Worm (Caenorhabditis elegans) whole organism, mixed stage, embryonic: ENCODE data around the gene nhr-86.

Source experiments
- M03D4.4 ChIP-seq: sonication (generic microtip); optimal IDR thresholded peaks from 2 replicates; lab custom pipeline; 2017; ENCODE audit warnings: mild to moderate bottlenecking, missing genetic modification characterization, missing compliant biosample characterization
- bed-3 ChIP-seq: fragments of 200-800 bp; sonication (Bioruptor generic); optimal IDR thresholded peaks from 3 replicates; lab custom pipeline; 2018; ENCODE audit warnings: mild to moderate bottlenecking, missing genetic modification characterization, moderate library complexity, missing compliant biosample characterization
- blmp-1 ChIP-seq: fragments of 150-350 bp; optimal IDR thresholded peaks from 2 replicates; lab custom pipeline; 2014; ENCODE audit warnings: missing biosample characterization, missing genetic modification characterization
- ceh-39 ChIP-seq: fragments of 150-350 bp; optimal IDR thresholded peaks from 2 replicates; lab custom pipeline; 2014; ENCODE audit warnings: missing biosample characterization, missing genetic modification characterization
- ceh-43 ChIP-seq: fragments of 200-800 bp; sonication (Bioruptor generic); optimal IDR thresholded peaks from 2 replicates; lab custom pipeline; 2018; ENCODE audit warnings: mild to moderate bottlenecking, missing genetic modification characterization, moderate library complexity, missing compliant biosample characterization
- ceh-83 ChIP-seq: fragments of 200-800 bp; sonication (Bioruptor generic); optimal IDR thresholded peaks from 2 replicates; lab custom pipeline; 2018; ENCODE audit warnings: mild to moderate bottlenecking, missing genetic modification characterization, missing compliant biosample characterization
- drap-1 ChIP-seq: fragments of 200-800 bp; sonication (Bioruptor generic); optimal IDR thresholded peaks from 3 replicates; lab custom pipeline; 2018; ENCODE audit warnings: mild to moderate bottlenecking, missing genetic modification characterization, missing compliant biosample characterization
- elt-1 ChIP-seq: sonication (generic microtip); optimal IDR thresholded peaks from 2 replicates; lab custom pipeline; 2017; ENCODE audit warnings: missing genetic modification characterization, mild to moderate bottlenecking, missing compliant biosample characterization, antibody characterized with exemption, moderate library complexity, borderline replicate concordance; ENCODE audit not compliant: insufficient read depth
- elt-3 ChIP-seq: fragments of 150-350 bp; optimal IDR thresholded peaks from 2 replicates; lab custom pipeline; 2014; ENCODE audit warnings: missing biosample characterization, missing genetic modification characterization
- flh-1 ChIP-seq: fragments of 200-800 bp; sonication (Bioruptor generic); optimal IDR thresholded peaks from 2 replicates; lab custom pipeline; 2018; ENCODE audit warnings: mild to moderate bottlenecking, missing genetic modification characterization, moderate library complexity, missing compliant biosample characterization
- ham-2 ChIP-seq: fragments of 200-800 bp; sonication (Bioruptor generic); optimal IDR thresholded peaks from 2 replicates; lab custom pipeline; 2018; ENCODE audit warnings: mild to moderate bottlenecking, missing genetic modification characterization, missing compliant biosample characterization
- hlh-1 ChIP-seq: fragments of 150-350 bp; optimal IDR thresholded peaks from 2 replicates; lab custom pipeline; 2014; ENCODE audit warnings: missing biosample characterization, missing genetic modification reagents, missing genetic modification characterization
- lin-13 ChIP-seq: fragments of 150-350 bp; optimal IDR thresholded peaks from 2 replicates; lab custom pipeline; 2014; ENCODE audit warnings: missing biosample characterization, missing genetic modification characterization
- lin-32 ChIP-seq: fragments of 200-800 bp; sonication (Bioruptor generic); optimal IDR thresholded peaks from 2 replicates; lab custom pipeline; 2018; ENCODE audit warnings: mild to moderate bottlenecking, missing genetic modification characterization, missing compliant biosample characterization
- lsy-2 ChIP-seq: fragments of 150-350 bp; optimal IDR thresholded peaks from 2 replicates; lab custom pipeline; 2014; ENCODE audit warnings: missing biosample characterization, missing genetic modification characterization
- mab-5 ChIP-seq: fragments of 150-350 bp; optimal IDR thresholded peaks from 2 replicates; lab custom pipeline; 2014; ENCODE audit warnings: missing biosample characterization, missing genetic modification characterization
- mep-1 ChIP-seq: fragments of 150-350 bp; optimal IDR thresholded peaks from 2 replicates; lab custom pipeline; 2017; ENCODE audit warnings: missing biosample characterization, missing genetic modification reagents, missing genetic modification characterization, inconsistent platforms
- mls-2 ChIP-seq: sonication (generic microtip); optimal IDR thresholded peaks from 2 replicates; lab custom pipeline; 2016; ENCODE audit warnings: mild to moderate bottlenecking, missing genetic modification characterization, moderate library complexity, missing compliant biosample characterization
- nhr-12 ChIP-seq: fragments of 150-350 bp; optimal IDR thresholded peaks from 2 replicates; lab custom pipeline; 2014; ENCODE audit warnings: missing biosample characterization, missing genetic modification characterization
- nhr-237 ChIP-seq: fragments of 150-350 bp; optimal IDR thresholded peaks from 2 replicates; lab custom pipeline; 2014; ENCODE audit warnings: missing biosample characterization, missing genetic modification characterization
- nhr-76 ChIP-seq: sonication (generic microtip); optimal IDR thresholded peaks from 2 replicates; lab custom pipeline; 2017; ENCODE audit warnings: missing biosample characterization, missing genetic modification characterization
- pha-4 ChIP-seq: fragments of 150-350 bp; optimal IDR thresholded peaks from 2 replicates; lab custom pipeline; 2018; ENCODE audit warnings: missing biosample characterization, missing genetic modification reagents, missing genetic modification characterization
- sem-2 ChIP-seq: fragments of 200-800 bp; sonication (Bioruptor generic); optimal IDR thresholded peaks from 2 replicates; lab custom pipeline; 2018; ENCODE audit warnings: mild to moderate bottlenecking, missing genetic modification characterization, missing compliant biosample characterization
- snpc-4 ChIP-seq: fragments of 150-350 bp; optimal IDR thresholded peaks from 2 replicates; lab custom pipeline; 2014; ENCODE audit warnings: missing biosample characterization, missing genetic modification characterization
- tbx-8 ChIP-seq: fragments of 200-800 bp; sonication (Bioruptor generic); optimal IDR thresholded peaks from 2 replicates; lab custom pipeline; 2018; ENCODE audit warnings: mild to moderate bottlenecking, missing genetic modification characterization, moderate library complexity, missing compliant biosample characterization
- unc-120 ChIP-seq: sonication (generic microtip); optimal IDR thresholded peaks from 2 replicates; lab custom pipeline; 2017; ENCODE audit warnings: missing genetic modification characterization, missing compliant biosample characterization; ENCODE audit not compliant: poor library complexity, severe bottlenecking
- unc-39 ChIP-seq: fragments of 150-350 bp; optimal IDR thresholded peaks from 2 replicates; lab custom pipeline; 2014; ENCODE audit warnings: missing biosample characterization, missing genetic modification characterization
- unc-62 ChIP-seq: fragments of 150-350 bp; optimal IDR thresholded peaks from 2 replicates; lab custom pipeline; 2014; ENCODE audit warnings: missing biosample characterization, missing genetic modification reagents, missing genetic modification characterization
- zip-8 ChIP-seq: fragments of 150-350 bp; optimal IDR thresholded peaks from 2 replicates; lab custom pipeline; 2014; ENCODE audit warnings: missing biosample characterization, missing genetic modification characterization
- ztf-11 ChIP-seq: fragments of 150-350 bp; optimal IDR thresholded peaks from 2 replicates; lab custom pipeline; 2014; ENCODE audit warnings: missing biosample characterization, missing genetic modification characterization

Gene nhr-86

DNA sequence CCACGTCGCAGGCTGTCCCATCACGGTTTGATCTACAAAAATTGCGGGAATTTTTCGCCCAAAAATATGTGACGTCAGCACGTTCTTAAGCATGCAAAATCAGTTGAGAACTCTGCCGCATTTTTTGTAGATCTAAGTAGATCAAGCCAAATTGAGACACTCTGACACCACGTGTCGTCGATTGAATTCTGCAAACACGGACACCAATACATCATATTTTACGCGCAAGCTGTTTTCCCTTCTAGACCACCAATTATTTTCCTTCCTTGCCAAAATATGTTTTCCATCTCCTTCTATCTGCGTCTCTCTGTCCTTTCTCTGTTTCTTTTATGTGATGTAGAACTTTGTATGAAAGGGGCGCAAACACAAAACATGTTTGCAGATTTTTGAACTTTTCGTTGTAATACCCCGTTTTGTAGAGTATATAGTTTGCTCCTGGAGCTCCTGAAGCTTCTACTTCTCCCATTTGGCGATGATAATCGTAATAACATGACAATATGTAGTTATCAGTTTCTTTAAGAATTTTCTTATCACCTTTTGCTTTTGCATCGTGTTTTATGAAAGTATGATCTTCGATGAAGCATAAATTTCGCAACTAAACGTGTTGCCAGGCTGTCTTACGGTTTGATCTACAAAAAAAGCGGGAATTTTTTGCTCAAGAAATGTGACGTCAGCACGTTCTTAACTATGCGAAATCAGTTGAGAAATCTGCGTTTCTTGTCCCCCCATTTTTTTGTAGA, 10.7 kb downstream of the nhr-86 start:
- no peak for TF ChIP-seq flh-1 (GFP tag; lab: Kevin White, UChicago)
- TF ChIP-seq mls-2 (tag; lab: Kevin White, UChicago) = no peak
- no peak for TF ChIP-seq unc-39 (tag; lab: Kevin White, UChicago)
- no peak for TF ChIP-seq nhr-12 (tag; lab: Kevin White, UChicago)
- TF ChIP-seq, all 35 proteins: peak for 0

DNA sequence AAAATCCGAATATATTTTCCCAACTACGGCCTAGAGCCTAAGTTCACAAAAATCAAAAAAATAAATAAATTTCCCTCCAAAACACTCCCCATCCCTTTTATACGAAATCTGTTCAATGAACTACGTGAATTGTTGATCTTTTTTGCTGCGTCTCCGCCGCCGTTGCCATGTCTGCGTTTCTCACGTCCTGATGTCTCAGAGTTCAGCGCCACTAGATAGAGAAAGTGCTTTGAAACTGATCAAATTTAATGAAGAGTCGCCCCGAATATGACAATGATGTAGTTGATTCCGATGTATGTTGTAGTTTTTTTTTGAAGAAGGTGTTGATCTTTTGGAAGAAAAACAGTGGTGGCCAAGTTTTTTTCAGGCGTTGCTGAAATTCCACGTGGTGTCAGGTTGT, 12.4 kb downstream of the nhr-86 start:
- TF ChIP-seq sem-2 (GFP tag; lab: Kevin White, UChicago) (no peak), lin-32 (no peak), ceh-39 (tag; lab: Kevin White, UChicago) (no peak), ztf-11 (tag; lab: Kevin White, UChicago) (no peak), unc-120 (tag; lab: Kevin White, UChicago) (no peak), unc-39 (tag; lab: Kevin White, UChicago) (no peak), elt-3 (no peak), pha-4 (no peak), M03D4.4 (tag; lab: Kevin White, UChicago) (no peak), mab-5 (tag; lab: Kevin White, UChicago) (no peak), drap-1 (GFP tag; lab: Kevin White, UChicago) (no peak), blmp-1 (no peak), unc-62 (no peak), hlh-1 (tag; lab: Kevin White, UChicago) (no peak), tbx-8 (no peak), zip-8 (no peak), bed-3 (no peak), mep-1 (tag; lab: Kevin White, UChicago) (no peak), lsy-2 (tag; lab: Kevin White, UChicago) (no peak)

ce11 chrV:2053509-2053908, 13.1 kb downstream of the nhr-86 start, which contains the start of gene comt-5:
Gene comt-5, minus strand, starts transcription at chrV:2053609.
- TF ChIP-seq ceh-43 (GFP tag; lab: Kevin White, UChicago) (no peak), lin-13 (tag; lab: Kevin White, UChicago) (no peak), pha-4 (no peak), bed-3 (no peak), elt-3 (no peak), ceh-39 (tag; lab: Kevin White, UChicago) (no peak), nhr-12 (tag; lab: Kevin White, UChicago) (no peak), lin-32 (no peak), hlh-1 (tag; lab: Kevin White, UChicago) (no peak), lsy-2 (tag; lab: Kevin White, UChicago) (no peak), elt-1 (no peak), zip-8 (no peak), ham-2 (no peak), unc-120 (tag; lab: Kevin White, UChicago) (no peak), drap-1 (GFP tag; lab: Kevin White, UChicago) (no peak)

DNA sequence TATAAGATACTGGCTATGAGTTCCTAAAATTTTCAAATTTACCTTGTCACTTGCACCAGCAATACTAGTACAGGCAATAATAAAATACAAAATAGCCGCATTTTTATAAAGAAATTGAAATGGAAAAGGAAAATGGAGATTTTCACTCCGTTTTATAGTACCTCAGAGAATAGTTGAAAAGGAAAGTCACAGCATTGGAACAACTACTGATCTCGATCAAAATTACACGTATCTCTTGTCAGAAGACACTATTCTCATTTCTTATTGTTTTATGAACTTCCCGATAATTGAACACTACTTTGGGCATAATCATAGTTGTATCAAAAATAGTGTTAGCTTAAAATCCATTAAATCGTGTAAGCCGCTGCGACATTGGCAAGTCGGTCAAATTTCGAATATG, 15.1 kb downstream of the nhr-86 start, which contains the start of gene Y40B10A.11:
Gene Y40B10A.11, minus strand, starts transcription at position 101 of the 400 bp plus-strand sequence.
- TF ChIP-seq lsy-2 (tag; lab: Kevin White, UChicago) (no peak), ceh-43 (GFP tag; lab: Kevin White, UChicago) (no peak), ceh-83 (GFP tag; lab: Kevin White, UChicago) (no peak), elt-3 (no peak), mls-2 (tag; lab: Kevin White, UChicago) (no peak), mab-5 (tag; lab: Kevin White, UChicago) (no peak), hlh-1 (tag; lab: Kevin White, UChicago) (no peak), nhr-237 (tag; lab: Kevin White, UChicago) (no peak)

DNA sequence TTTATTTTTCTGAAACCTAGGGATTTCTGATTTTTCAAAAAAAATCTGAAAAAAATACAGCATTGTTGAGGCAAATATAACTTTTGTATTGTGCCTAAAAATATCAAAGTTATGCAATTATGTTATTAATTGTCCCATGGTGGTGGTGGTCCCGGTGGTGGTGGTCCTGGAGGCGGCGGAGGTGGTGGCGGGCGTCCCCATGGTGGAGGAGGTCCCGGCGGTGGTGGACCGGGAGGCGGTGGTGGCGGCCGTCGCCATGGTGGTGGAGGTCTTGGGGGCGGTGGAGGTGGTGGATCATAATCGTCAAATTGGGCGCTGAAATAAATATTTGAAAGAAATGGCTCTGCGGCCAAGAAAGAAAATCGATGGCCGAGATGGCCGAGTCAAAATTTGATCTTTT, 15.9 kb downstream of the nhr-86 start:
- TF ChIP-seq mab-5 (tag; lab: Kevin White, UChicago) = no peak
- no peak for TF ChIP-seq mep-1 (tag; lab: Kevin White, UChicago)
- TF ChIP-seq lin-32 = no peak
- no peak for TF ChIP-seq ztf-11 (tag; lab: Kevin White, UChicago)

ce11 chrV:2050136-2050535, 16.5 kb downstream of the nhr-86 start, which contains the start of gene comt-4:
Gene comt-4, minus strand, starts transcription at chrV:2050185.
- TF ChIP-seq lin-32 (no peak), unc-39 (tag; lab: Kevin White, UChicago) (no peak), flh-1 (GFP tag; lab: Kevin White, UChicago) (no peak), snpc-4 (tag; lab: Kevin White, UChicago) (no peak), nhr-12 (tag; lab: Kevin White, UChicago) (no peak), nhr-76 (tag; lab: Kevin White, UChicago) (no peak)
